Worm (Caenorhabditis elegans) whole organism, late embryonic: ENCODE data around the gene chil-3.
"Not testable (repeated sequence)": the region's sequence is repeated elsewhere in the genome, so short reads cannot be mapped to it uniquely, and the experiment has no call there.

Source experiments
- K09A11.1 ChIP-seq: sonication (generic microtip); optimal IDR thresholded peaks from 2 replicates; lab custom pipeline; 2017; ENCODE audit warnings: antibody characterized with exemption, mild to moderate bottlenecking, missing genetic modification characterization, missing compliant biosample characterization; ENCODE audit not compliant: insufficient read depth
- T23F11.4 ChIP-seq: fragments of 200-800 bp; sonication (Bioruptor generic); optimal IDR thresholded peaks from 2 replicates; lab custom pipeline; 2018; ENCODE audit warnings: mild to moderate bottlenecking, missing genetic modification characterization, missing compliant biosample characterization
- Y22D7AL.16 ChIP-seq: sonication (generic microtip); optimal IDR thresholded peaks from 2 replicates; lab custom pipeline; 2016; ENCODE audit warnings: missing genetic modification characterization, missing compliant biosample characterization
- ahr-1 ChIP-seq: sonication (generic microtip); optimal IDR thresholded peaks from 2 replicates; lab custom pipeline; 2016; ENCODE audit warnings: missing genetic modification characterization, missing compliant biosample characterization
- ceh-14 ChIP-seq: sonication (generic microtip); optimal IDR thresholded peaks from 2 replicates; lab custom pipeline; 2016; ENCODE audit warnings: missing genotype, missing genetic modification characterization, missing compliant biosample characterization
- ceh-18 ChIP-seq: sonication (generic microtip); optimal IDR thresholded peaks from 2 replicates; lab custom pipeline; 2016; ENCODE audit warnings: missing genetic modification characterization, missing compliant biosample characterization
- ceh-2 ChIP-seq: sonication (generic microtip); optimal IDR thresholded peaks from 2 replicates; lab custom pipeline; 2016; ENCODE audit warnings: missing genotype, missing genetic modification characterization, missing compliant biosample characterization
- ceh-22 ChIP-seq: sonication (generic microtip); optimal IDR thresholded peaks from 2 replicates; lab custom pipeline; 2017; ENCODE audit warnings: missing biosample characterization, missing genetic modification characterization
- ceh-30 ChIP-seq: fragments of 150-350 bp; optimal IDR thresholded peaks from 2 replicates; lab custom pipeline; 2014; ENCODE audit warnings: missing biosample characterization, missing genetic modification characterization
- ceh-34 ChIP-seq: sonication (generic microtip); optimal IDR thresholded peaks from 2 replicates; lab custom pipeline; 2016; ENCODE audit warnings: mild to moderate bottlenecking, missing genetic modification characterization, missing compliant biosample characterization
- ceh-45 ChIP-seq: fragments of 200-800 bp; sonication (Bioruptor generic); IDR thresholded peaks from 2 replicates; pipeline ENCODE4 v1.3.6; 2022; ENCODE audit warnings: missing genetic modification reagents, missing genetic modification characterization, missing compliant biosample characterization
- ceh-48 ChIP-seq: sonication (generic microtip); optimal IDR thresholded peaks from 2 replicates; lab custom pipeline; 2016; ENCODE audit warnings: missing genetic modification characterization, inconsistent platforms, missing compliant biosample characterization
- ceh-6 ChIP-seq: fragments of 200-800 bp; sonication (Bioruptor generic); optimal IDR thresholded peaks from 2 replicates; lab custom pipeline; 2018; ENCODE audit warnings: mild to moderate bottlenecking, missing genetic modification characterization, missing compliant biosample characterization
- ceh-9 ChIP-seq: sonication (generic microtip); optimal IDR thresholded peaks from 2 replicates; lab custom pipeline; 2016; ENCODE audit warnings: mild to moderate bottlenecking, missing genetic modification characterization, inconsistent platforms, missing compliant biosample characterization
- dmd-4 ChIP-seq: sonication (generic microtip); optimal IDR thresholded peaks from 2 replicates; lab custom pipeline; 2016; ENCODE audit warnings: borderline replicate concordance, missing genetic modification characterization, missing compliant biosample characterization
- dve-1 ChIP-seq: sonication (generic microtip); optimal IDR thresholded peaks from 2 replicates; lab custom pipeline; 2017; ENCODE audit warnings: antibody characterized with exemption, mild to moderate bottlenecking, missing genetic modification characterization, missing compliant biosample characterization
- elt-2 ChIP-seq: sonication (generic microtip); optimal IDR thresholded peaks from 2 replicates; lab custom pipeline; 2016; ENCODE audit warnings: missing genetic modification reagents, missing genetic modification characterization, missing compliant biosample characterization
- ets-4 ChIP-seq: sonication (generic microtip); optimal IDR thresholded peaks from 2 replicates; lab custom pipeline; 2016; ENCODE audit warnings: missing genetic modification characterization, missing compliant biosample characterization
- fax-1 ChIP-seq: sonication (generic microtip); optimal IDR thresholded peaks from 2 replicates; lab custom pipeline; 2016; ENCODE audit warnings: missing genotype, missing genetic modification characterization, missing compliant biosample characterization
- fkh-10 ChIP-seq: fragments of 150-350 bp; optimal IDR thresholded peaks from 2 replicates; lab custom pipeline; 2014; ENCODE audit warnings: missing biosample characterization, missing genetic modification reagents, missing genetic modification characterization
- fkh-6 ChIP-seq: sonication (generic microtip); optimal IDR thresholded peaks from 2 replicates; lab custom pipeline; 2016; ENCODE audit warnings: missing genetic modification characterization, missing compliant biosample characterization
- hlh-13 ChIP-seq: fragments of 200-800 bp; sonication (Bioruptor generic); optimal IDR thresholded peaks from 2 replicates; lab custom pipeline; 2018; ENCODE audit warnings: mild to moderate bottlenecking, missing genetic modification characterization, missing compliant biosample characterization
- hlh-6 ChIP-seq: sonication (generic microtip); optimal IDR thresholded peaks from 2 replicates; lab custom pipeline; 2016; ENCODE audit warnings: missing genotype, missing genetic modification characterization, missing compliant biosample characterization
- lim-6 ChIP-seq: sonication (generic microtip); optimal IDR thresholded peaks from 2 replicates; lab custom pipeline; 2016; ENCODE audit warnings: missing genetic modification characterization, missing compliant biosample characterization
- lin-11 ChIP-seq: fragments of 200-800 bp; sonication (Bioruptor generic); optimal IDR thresholded peaks from 2 replicates; lab custom pipeline; 2018; ENCODE audit warnings: mild to moderate bottlenecking, missing genetic modification characterization, missing compliant biosample characterization
- nfya-1 ChIP-seq: sonication (generic microtip); optimal IDR thresholded peaks from 2 replicates; lab custom pipeline; 2017; ENCODE audit warnings: missing genetic modification characterization, mild to moderate bottlenecking, missing compliant biosample characterization, antibody characterized with exemption, moderate library complexity
- odd-2 ChIP-seq: sonication (generic microtip); optimal IDR thresholded peaks from 2 replicates; lab custom pipeline; 2017; ENCODE audit warnings: antibody characterized with exemption, mild to moderate bottlenecking, missing genetic modification characterization, missing compliant biosample characterization
- pag-3 ChIP-seq: sonication (generic microtip); optimal IDR thresholded peaks from 2 replicates; lab custom pipeline; 2016; ENCODE audit warnings: missing compliant biosample characterization, missing genetic modification characterization, borderline replicate concordance
- pat-9 ChIP-seq: fragments of 200-800 bp; sonication (Bioruptor generic); optimal IDR thresholded peaks from 2 replicates; lab custom pipeline; 2018; ENCODE audit warnings: mild to moderate bottlenecking, missing genetic modification characterization, moderate library complexity, missing compliant biosample characterization
- pax-1 ChIP-seq: fragments of 150-350 bp; optimal IDR thresholded peaks from 2 replicates; lab custom pipeline; 2014; ENCODE audit warnings: missing biosample characterization, missing genetic modification characterization
- pha-2 ChIP-seq: sonication (generic microtip); optimal IDR thresholded peaks from 2 replicates; lab custom pipeline; 2017; ENCODE audit warnings: mild to moderate bottlenecking, missing genetic modification characterization, missing compliant biosample characterization
- pha-4 ChIP-seq: fragments of 150-350 bp; optimal IDR thresholded peaks from 2 replicates; lab custom pipeline; 2018; ENCODE audit warnings: missing biosample characterization, missing genetic modification reagents, missing genetic modification characterization
- ref-2 ChIP-seq: sonication (generic microtip); optimal IDR thresholded peaks from 2 replicates; lab custom pipeline; 2016; ENCODE audit warnings: missing genetic modification characterization, missing compliant biosample characterization
- sdc-2 ChIP-seq: sonication (generic microtip); optimal IDR thresholded peaks from 2 replicates; lab custom pipeline; 2016; ENCODE audit warnings: missing genotype, missing genetic modification characterization, missing compliant biosample characterization
- ttx-3 ChIP-seq: sonication (generic microtip); optimal IDR thresholded peaks from 2 replicates; lab custom pipeline; 2016; ENCODE audit warnings: missing genetic modification reagents, missing genetic modification characterization, missing compliant biosample characterization
- unc-42 ChIP-seq: sonication (generic microtip); optimal IDR thresholded peaks from 2 replicates; lab custom pipeline; 2016; ENCODE audit warnings: missing genotype, missing genetic modification characterization, missing compliant biosample characterization
- unc-55 ChIP-seq: sonication (generic microtip); optimal IDR thresholded peaks from 2 replicates; lab custom pipeline; 2017; ENCODE audit warnings: missing biosample characterization, missing genetic modification reagents, missing genetic modification characterization
- zip-5 ChIP-seq: sonication (generic microtip); optimal IDR thresholded peaks from 2 replicates; lab custom pipeline; 2016; ENCODE audit warnings: missing genetic modification characterization, missing compliant biosample characterization
- ztf-16 ChIP-seq: sonication (generic microtip); optimal IDR thresholded peaks from 2 replicates; lab custom pipeline; 2017; ENCODE audit warnings: missing genetic modification characterization, missing compliant biosample characterization

Gene chil-3

ce11 chrII:9868698-9869097 is 7.4 kb upstream of the chil-3 start, which contains the start of gene old-1:
old-1 (minus strand) TSS chrII:9868747.
- TF ChIP-seq nfya-1 (tag; lab: Kevin White, UChicago) (peak; percentile 65), ceh-14 (tag; lab: Kevin White, UChicago) (no peak)
- TF ChIP-seq, all 69 proteins: peak for 1

ce11 chrII:9868207-9868606 is 6.9 kb upstream of the chil-3 start:
- TF ChIP-seq K09A11.1 (tag; lab: Kevin White, UChicago) (no peak), ceh-9 (no peak), ceh-34 (tag; lab: Kevin White, UChicago) (no peak), ets-4 (tag; lab: Kevin White, UChicago) (no peak), hlh-13 (GFP tag; lab: Kevin White, UChicago) (no peak), ceh-6 (no peak), T23F11.4 (GFP tag; lab: Kevin White, UChicago) (no peak), ttx-3 (tag; lab: Kevin White, UChicago) (no peak), ceh-22 (tag; lab: Kevin White, UChicago) (no peak), lim-6 (tag; lab: Kevin White, UChicago) (no peak)

- not testable (repeated sequence) for TF ChIP-seq odd-2; nfya-1 (tag; lab: Kevin White, UChicago); pha-2 (tag; lab: Kevin White, UChicago)
These were observed 5.1 kb upstream of the chil-3 start, which contains the start of gene chil-1 for ce11 chrII:9866378-9866777. chil-1 (minus strand) TSS chrII:9866478.

ce11 chrII:9862147-9862546 is 853 bp upstream of the chil-3 start, which contains the start of gene C08H9.18:
C08H9.18 (minus strand) TSS chrII:9862247.
- no peak for TF ChIP-seq hlh-6 (tag; lab: Kevin White, UChicago)
- TF ChIP-seq ceh-9: no peak
- no peak for TF ChIP-seq nfya-1 (tag; lab: Kevin White, UChicago)
- no peak for TF ChIP-seq fax-1
- TF ChIP-seq pax-1 (tag; lab: Kevin White, UChicago): no peak
- TF ChIP-seq ceh-30 (tag; lab: Kevin White, UChicago): no peak
- no peak for TF ChIP-seq fkh-6 (tag; lab: Kevin White, UChicago)
- TF ChIP-seq sdc-2 (tag; lab: Kevin White, UChicago): no peak
- no peak for TF ChIP-seq ceh-2 (tag; lab: Kevin White, UChicago)
- no peak for TF ChIP-seq ref-2 (tag; lab: Kevin White, UChicago)
- TF ChIP-seq unc-55 (GFP tag; lab: Kevin White, UChicago): no peak
- no peak for TF ChIP-seq lin-11 (tag; lab: Kevin White, UChicago)
- TF ChIP-seq fkh-10 (GFP tag; lab: Kevin White, UChicago): no peak
- TF ChIP-seq ahr-1 (tag; lab: Kevin White, UChicago): no peak
- no peak for TF ChIP-seq ztf-16

- no peak for TF ChIP-seq pha-4 (tag; lab: Kevin White, UChicago)
- TF ChIP-seq ceh-9: no peak
- no peak for TF ChIP-seq ceh-18 (tag; lab: Kevin White, UChicago)
- no peak for TF ChIP-seq sdc-2 (tag; lab: Kevin White, UChicago)
- TF ChIP-seq dmd-4: no peak
- no peak for TF ChIP-seq pat-9 (tag; lab: Kevin White, UChicago)
- TF ChIP-seq ceh-22 (tag; lab: Kevin White, UChicago): no peak
- no peak for TF ChIP-seq elt-2 (tag; lab: Kevin White, UChicago)
- no peak for TF ChIP-seq ceh-45 (GFP tag; lab: Robert Waterston, UW)
- no peak for TF ChIP-seq ets-4 (tag; lab: Kevin White, UChicago)
- no peak for TF ChIP-seq zip-5 (tag; lab: Kevin White, UChicago)
- no peak for TF ChIP-seq pag-3
- no peak for TF ChIP-seq ceh-2 (tag; lab: Kevin White, UChicago)
- TF ChIP-seq unc-42 (tag; lab: Kevin White, UChicago): no peak
- no peak for TF ChIP-seq dve-1 (tag; lab: Kevin White, UChicago)
- TF ChIP-seq fkh-6 (tag; lab: Kevin White, UChicago): no peak
- TF ChIP-seq ceh-48: no peak
- no peak for TF ChIP-seq Y22D7AL.16
These were observed 1.7 kb downstream of the chil-3 start, which contains the start of gene chil-5 for ce11 chrII:9859575-9859974. chil-5 (minus strand) TSS chrII:9859675.
